Fruit fly (Drosophila melanogaster): ENCODE measurements around the gene Oseg1.

- TF ChIP-seq CTCF (optimal IDR thresholded peaks at IDR 0.05) (no peak), CG8478 (optimal IDR thresholded peaks at IDR 0.05) (no peak)
These were observed 39.5 kb upstream of the Oseg1 start for dm6 chr3L:8451966-8452620.

Data from S2 (cell line).